Worm (Caenorhabditis elegans) whole organism, late embryonic: ENCODE measurements around the gene Y39F10C.3.
"Not testable (repeated sequence)": the region's sequence is repeated elsewhere in the genome, so short reads cannot be mapped to it uniquely, and the experiment has no call there.

Experiments
- C38D4.7 ChIP-seq: fragments of 200-800 bp; sonication (Bioruptor generic); optimal IDR thresholded peaks from 2 replicates; lab custom pipeline; 2018; ENCODE audit warnings: mild to moderate bottlenecking, missing genetic modification characterization, moderate library complexity, missing compliant biosample characterization
- F13H6.1 ChIP-seq: sonication (generic microtip); optimal IDR thresholded peaks from 2 replicates; lab custom pipeline; 2016; ENCODE audit warnings: missing genetic modification characterization, missing compliant biosample characterization
- K02D7.2 ChIP-seq: sonication (generic microtip); optimal IDR thresholded peaks from 2 replicates; lab custom pipeline; 2017; ENCODE audit warnings: mild to moderate bottlenecking, missing genetic modification characterization, missing compliant biosample characterization
- K09A11.1 ChIP-seq: sonication (generic microtip); optimal IDR thresholded peaks from 2 replicates; lab custom pipeline; 2017; ENCODE audit warnings: antibody characterized with exemption, mild to moderate bottlenecking, missing genetic modification characterization, missing compliant biosample characterization; ENCODE audit not compliant: insufficient read depth
- T23F11.4 ChIP-seq: fragments of 200-800 bp; sonication (Bioruptor generic); optimal IDR thresholded peaks from 2 replicates; lab custom pipeline; 2018; ENCODE audit warnings: mild to moderate bottlenecking, missing genetic modification characterization, missing compliant biosample characterization
- ahr-1 ChIP-seq: sonication (generic microtip); optimal IDR thresholded peaks from 2 replicates; lab custom pipeline; 2016; ENCODE audit warnings: missing genetic modification characterization, missing compliant biosample characterization
- ceh-14 ChIP-seq: sonication (generic microtip); optimal IDR thresholded peaks from 2 replicates; lab custom pipeline; 2016; ENCODE audit warnings: missing genotype, missing genetic modification characterization, missing compliant biosample characterization
- ceh-2 ChIP-seq: sonication (generic microtip); optimal IDR thresholded peaks from 2 replicates; lab custom pipeline; 2016; ENCODE audit warnings: missing genotype, missing genetic modification characterization, missing compliant biosample characterization
- ceh-24 ChIP-seq: sonication (generic microtip); optimal IDR thresholded peaks from 2 replicates; lab custom pipeline; 2016; ENCODE audit warnings: mild to moderate bottlenecking, missing genetic modification characterization, missing compliant biosample characterization
- ceh-34 ChIP-seq: sonication (generic microtip); optimal IDR thresholded peaks from 2 replicates; lab custom pipeline; 2016; ENCODE audit warnings: mild to moderate bottlenecking, missing genetic modification characterization, missing compliant biosample characterization
- ceh-45 ChIP-seq: fragments of 200-800 bp; sonication (Bioruptor generic); IDR thresholded peaks from 2 replicates; pipeline ENCODE4 v1.3.6; 2022; ENCODE audit warnings: missing genetic modification reagents, missing genetic modification characterization, missing compliant biosample characterization
- ceh-48 ChIP-seq: sonication (generic microtip); optimal IDR thresholded peaks from 2 replicates; lab custom pipeline; 2016; ENCODE audit warnings: missing genetic modification characterization, inconsistent platforms, missing compliant biosample characterization
- ceh-6 ChIP-seq: fragments of 200-800 bp; sonication (Bioruptor generic); optimal IDR thresholded peaks from 2 replicates; lab custom pipeline; 2018; ENCODE audit warnings: mild to moderate bottlenecking, missing genetic modification characterization, missing compliant biosample characterization
- dmd-4 ChIP-seq: sonication (generic microtip); optimal IDR thresholded peaks from 2 replicates; lab custom pipeline; 2016; ENCODE audit warnings: borderline replicate concordance, missing genetic modification characterization, missing compliant biosample characterization
- elt-2 ChIP-seq: sonication (generic microtip); optimal IDR thresholded peaks from 2 replicates; lab custom pipeline; 2016; ENCODE audit warnings: missing genetic modification reagents, missing genetic modification characterization, missing compliant biosample characterization
- ets-4 ChIP-seq: sonication (generic microtip); optimal IDR thresholded peaks from 2 replicates; lab custom pipeline; 2016; ENCODE audit warnings: missing genetic modification characterization, missing compliant biosample characterization
- eyg-1 ChIP-seq: sonication (generic microtip); optimal IDR thresholded peaks from 2 replicates; lab custom pipeline; 2016; ENCODE audit warnings: missing genotype, missing genetic modification characterization, missing compliant biosample characterization
- fax-1 ChIP-seq: sonication (generic microtip); optimal IDR thresholded peaks from 2 replicates; lab custom pipeline; 2016; ENCODE audit warnings: missing genotype, missing genetic modification characterization, missing compliant biosample characterization
- fkh-10 ChIP-seq: fragments of 150-350 bp; optimal IDR thresholded peaks from 2 replicates; lab custom pipeline; 2014; ENCODE audit warnings: missing biosample characterization, missing genetic modification reagents, missing genetic modification characterization
- fkh-6 ChIP-seq: sonication (generic microtip); optimal IDR thresholded peaks from 2 replicates; lab custom pipeline; 2016; ENCODE audit warnings: missing genetic modification characterization, missing compliant biosample characterization
- hlh-13 ChIP-seq: fragments of 200-800 bp; sonication (Bioruptor generic); optimal IDR thresholded peaks from 2 replicates; lab custom pipeline; 2018; ENCODE audit warnings: mild to moderate bottlenecking, missing genetic modification characterization, missing compliant biosample characterization
- hlh-15 ChIP-seq: sonication (generic microtip); optimal IDR thresholded peaks from 2 replicates; lab custom pipeline; 2016; ENCODE audit warnings: missing genetic modification characterization, missing compliant biosample characterization
- hlh-30 ChIP-seq: sonication (generic microtip); optimal IDR thresholded peaks from 2 replicates; lab custom pipeline; 2017; ENCODE audit warnings: antibody characterized with exemption, missing genetic modification characterization, missing compliant biosample characterization; ENCODE audit not compliant: insufficient read depth
- hlh-6 ChIP-seq: sonication (generic microtip); optimal IDR thresholded peaks from 2 replicates; lab custom pipeline; 2016; ENCODE audit warnings: missing genotype, missing genetic modification characterization, missing compliant biosample characterization
- hlh-8 ChIP-seq: sonication (generic microtip); optimal IDR thresholded peaks from 2 replicates; lab custom pipeline; 2016; ENCODE audit warnings: missing genotype, missing genetic modification characterization, missing compliant biosample characterization
- lim-6 ChIP-seq: sonication (generic microtip); optimal IDR thresholded peaks from 2 replicates; lab custom pipeline; 2016; ENCODE audit warnings: missing genetic modification characterization, missing compliant biosample characterization
- lin-11 ChIP-seq: fragments of 200-800 bp; sonication (Bioruptor generic); optimal IDR thresholded peaks from 2 replicates; lab custom pipeline; 2018; ENCODE audit warnings: mild to moderate bottlenecking, missing genetic modification characterization, missing compliant biosample characterization
- madf-2 ChIP-seq: sonication (generic microtip); optimal IDR thresholded peaks from 2 replicates; lab custom pipeline; 2017; ENCODE audit warnings: missing genetic modification characterization, missing compliant biosample characterization
- mec-3 ChIP-seq: sonication (generic microtip); optimal IDR thresholded peaks from 2 replicates; lab custom pipeline; 2016; ENCODE audit warnings: borderline replicate concordance, missing genetic modification characterization, missing compliant biosample characterization
- nhr-11 ChIP-seq: fragments of 150-350 bp; optimal IDR thresholded peaks from 2 replicates; lab custom pipeline; 2014; ENCODE audit warnings: missing biosample characterization, missing genetic modification characterization
- odd-2 ChIP-seq: sonication (generic microtip); optimal IDR thresholded peaks from 2 replicates; lab custom pipeline; 2017; ENCODE audit warnings: antibody characterized with exemption, mild to moderate bottlenecking, missing genetic modification characterization, missing compliant biosample characterization
- pag-3 ChIP-seq: sonication (generic microtip); optimal IDR thresholded peaks from 2 replicates; lab custom pipeline; 2016; ENCODE audit warnings: missing compliant biosample characterization, missing genetic modification characterization, borderline replicate concordance
- pat-9 ChIP-seq: fragments of 200-800 bp; sonication (Bioruptor generic); optimal IDR thresholded peaks from 2 replicates; lab custom pipeline; 2018; ENCODE audit warnings: mild to moderate bottlenecking, missing genetic modification characterization, moderate library complexity, missing compliant biosample characterization
- pax-1 ChIP-seq: fragments of 150-350 bp; optimal IDR thresholded peaks from 2 replicates; lab custom pipeline; 2014; ENCODE audit warnings: missing biosample characterization, missing genetic modification characterization
- pha-2 ChIP-seq: sonication (generic microtip); optimal IDR thresholded peaks from 2 replicates; lab custom pipeline; 2017; ENCODE audit warnings: mild to moderate bottlenecking, missing genetic modification characterization, missing compliant biosample characterization
- pha-4 ChIP-seq: fragments of 150-350 bp; optimal IDR thresholded peaks from 2 replicates; lab custom pipeline; 2018; ENCODE audit warnings: missing biosample characterization, missing genetic modification reagents, missing genetic modification characterization
- pros-1 ChIP-seq: fragments of 150-350 bp; optimal IDR thresholded peaks from 2 replicates; lab custom pipeline; 2014; ENCODE audit warnings: missing biosample characterization, missing genetic modification reagents, missing genetic modification characterization
- sdc-2 ChIP-seq: sonication (generic microtip); optimal IDR thresholded peaks from 2 replicates; lab custom pipeline; 2016; ENCODE audit warnings: missing genotype, missing genetic modification characterization, missing compliant biosample characterization
- ttx-3 ChIP-seq: sonication (generic microtip); optimal IDR thresholded peaks from 2 replicates; lab custom pipeline; 2016; ENCODE audit warnings: missing genetic modification reagents, missing genetic modification characterization, missing compliant biosample characterization
- unc-3 ChIP-seq, 2 experiments: fragments of 200-800 bp in 1 of 2; sonication (Bioruptor generic) in 1 of 2; sonication (generic microtip) in 1 of 2; conservative IDR thresholded peaks in 1 of 2; optimal IDR thresholded peaks in 1 of 2; 2 replicates each; pipeline versions ENCODE4 v1.3.6 to Lab custom; 2016 to 2022; ENCODE audit warnings: missing compliant biosample characterization in 2 of 2, missing genetic modification characterization in 2 of 2, missing genetic modification reagents in 1 of 2
- unc-42 ChIP-seq: sonication (generic microtip); optimal IDR thresholded peaks from 2 replicates; lab custom pipeline; 2016; ENCODE audit warnings: missing genotype, missing genetic modification characterization, missing compliant biosample characterization
- unc-86 ChIP-seq: sonication (generic microtip); optimal IDR thresholded peaks from 2 replicates; lab custom pipeline; 2016; ENCODE audit warnings: missing genetic modification characterization, missing compliant biosample characterization
- zip-5 ChIP-seq: sonication (generic microtip); optimal IDR thresholded peaks from 2 replicates; lab custom pipeline; 2016; ENCODE audit warnings: missing genetic modification characterization, missing compliant biosample characterization

Y39F10C.3 gene

ce11 chrII:695079-695478 is 20.9 kb downstream of the Y39F10C.3 start:
- TF ChIP-seq unc-3 (GFP tag; conservative IDR thresholded peaks at IDR 0.05; lab: Robert Waterston, UW) = 0 out of 2 replicates have a peak, but pooled peaks have one; percentile 8
- not testable (repeated sequence) for TF ChIP-seq unc-3 (tag; optimal IDR thresholded peaks at IDR 0.05; lab: Kevin White, UChicago)

- TF ChIP-seq ets-4 (no peak), ceh-24 (no peak), ceh-14 (tag; lab: Kevin White, UChicago) (no peak), zip-5 (tag; lab: Kevin White, UChicago) (no peak), nhr-11 (no peak), fkh-6 (tag; lab: Kevin White, UChicago) (no peak), K02D7.2 (tag; lab: Kevin White, UChicago) (no peak), pax-1 (tag; lab: Kevin White, UChicago) (no peak), ahr-1 (tag; lab: Kevin White, UChicago) (no peak), hlh-15 (tag; lab: Kevin White, UChicago) (no peak), lim-6 (tag; lab: Kevin White, UChicago) (no peak), pros-1 (tag; lab: Kevin White, UChicago) (no peak), pha-4 (tag; lab: Kevin White, UChicago) (no peak), ceh-48 (no peak), hlh-30 (tag; lab: Kevin White, UChicago) (no peak), fax-1 (no peak), dmd-4 (tag; lab: Kevin White, UChicago) (no peak), lin-11 (tag; lab: Kevin White, UChicago) (no peak), hlh-8 (tag; lab: Kevin White, UChicago) (no peak), fkh-10 (GFP tag; lab: Kevin White, UChicago) (no peak)
Measured at ce11 chrII:701025-701370, 26.8 kb downstream of the Y39F10C.3 start, which contains the start of gene T02H6.11. Gene T02H6.11, minus strand, starts transcription at chrII:701125.

DNA sequence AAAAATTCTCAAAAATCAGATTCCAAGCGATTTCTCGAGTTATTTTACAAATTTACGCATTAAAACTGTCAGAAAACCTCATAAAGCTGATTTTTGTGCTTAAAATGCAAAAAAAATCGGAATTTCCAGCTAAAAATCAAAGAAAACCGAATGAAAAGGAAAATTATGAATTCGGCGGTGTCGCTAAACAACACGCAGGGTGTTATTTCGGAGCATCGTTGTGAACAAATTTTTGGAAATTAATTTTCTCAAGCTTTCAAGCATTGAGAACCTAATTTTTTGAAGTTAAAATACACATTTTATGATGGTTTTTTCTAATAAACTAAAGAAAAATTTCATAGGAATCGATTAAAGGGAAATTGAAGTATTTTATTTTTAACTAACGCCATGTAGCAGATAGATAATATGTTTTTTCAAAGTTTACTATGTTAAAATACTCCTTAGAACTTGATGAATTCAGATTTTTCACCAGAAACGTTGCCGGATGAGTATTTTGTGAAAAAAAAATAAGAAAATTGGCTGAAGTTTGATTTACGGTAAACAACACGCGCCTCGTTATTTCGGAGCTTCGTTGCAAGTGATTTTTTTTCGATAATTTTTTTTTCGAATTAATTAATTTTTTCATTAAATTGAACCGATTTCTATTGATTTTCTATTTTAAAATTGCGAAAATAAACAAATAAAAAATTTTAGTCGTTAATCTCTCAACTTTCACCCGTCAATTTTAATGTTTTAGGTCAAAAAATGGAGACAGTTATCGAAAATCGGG is 27.3 kb downstream of the Y39F10C.3 start, which contains the start of gene thoc-1:
Gene thoc-1, plus strand, starts transcription at position 737 of the 769 bp plus-strand sequence.
- TF ChIP-seq pha-2 (tag; lab: Kevin White, UChicago) = no peak
- no peak for TF ChIP-seq ets-4
- TF ChIP-seq ceh-2 (tag; lab: Kevin White, UChicago) = no peak
- no peak for TF ChIP-seq K02D7.2 (tag; lab: Kevin White, UChicago)
- TF ChIP-seq ceh-14 (tag; lab: Kevin White, UChicago) = no peak
- no peak for TF ChIP-seq ttx-3 (tag; lab: Kevin White, UChicago)
- TF ChIP-seq ceh-45 = no peak
- TF ChIP-seq madf-2 (tag; lab: Kevin White, UChicago) = no peak
- TF ChIP-seq odd-2 (tag; lab: Kevin White, UChicago) = no peak
- TF ChIP-seq C38D4.7 (GFP tag; lab: Kevin White, UChicago) = no peak
- TF ChIP-seq F13H6.1 (tag; lab: Kevin White, UChicago) = no peak
- no peak for TF ChIP-seq elt-2 (tag; lab: Kevin White, UChicago)
- TF ChIP-seq ceh-6 (GFP tag; lab: Kevin White, UChicago) = no peak
- TF ChIP-seq zip-5 (tag; lab: Kevin White, UChicago) = no peak
- no peak for TF ChIP-seq eyg-1 (tag; lab: Kevin White, UChicago)
- no peak for TF ChIP-seq fkh-10 (GFP tag; lab: Kevin White, UChicago)
- TF ChIP-seq sdc-2 (tag; lab: Kevin White, UChicago) = no peak
- TF ChIP-seq unc-86 = no peak
- TF ChIP-seq, all 69 proteins: peak for 0

- no peak for TF ChIP-seq pat-9 (tag; lab: Kevin White, UChicago)
- TF ChIP-seq odd-2 (tag; lab: Kevin White, UChicago) = no peak
- no peak for TF ChIP-seq pag-3 (tag; lab: Kevin White, UChicago)
- TF ChIP-seq K09A11.1 = no peak
- TF ChIP-seq hlh-13 (GFP tag; lab: Kevin White, UChicago) = no peak
- TF ChIP-seq elt-2 (tag; lab: Kevin White, UChicago) = no peak
- no peak for TF ChIP-seq eyg-1 (tag; lab: Kevin White, UChicago)
- no peak for TF ChIP-seq ceh-34 (tag; lab: Kevin White, UChicago)
- no peak for TF ChIP-seq fax-1
- no peak for TF ChIP-seq C38D4.7 (GFP tag; lab: Kevin White, UChicago)
- no peak for TF ChIP-seq hlh-6
- TF ChIP-seq mec-3 (tag; lab: Kevin White, UChicago) = no peak
- TF ChIP-seq unc-42 (tag; lab: Kevin White, UChicago) = no peak
- TF ChIP-seq ttx-3 (tag; lab: Kevin White, UChicago) = no peak
- TF ChIP-seq dmd-4 (tag; lab: Kevin White, UChicago) = no peak
- no peak for TF ChIP-seq T23F11.4 (GFP tag; lab: Kevin White, UChicago)
- no peak for TF ChIP-seq pha-2 (tag; lab: Kevin White, UChicago)
- TF ChIP-seq zip-5 (tag; lab: Kevin White, UChicago) = no peak
Measured at ce11 chrII:709081-709480, 34.9 kb downstream of the Y39F10C.3 start, which contains the start of gene T02H6.1. Gene T02H6.1, plus strand, starts transcription at chrII:709381.
